Fruit fly (Drosophila melanogaster): Measurements from ENCODE around the gene knrl.

knrl gene

DNA sequence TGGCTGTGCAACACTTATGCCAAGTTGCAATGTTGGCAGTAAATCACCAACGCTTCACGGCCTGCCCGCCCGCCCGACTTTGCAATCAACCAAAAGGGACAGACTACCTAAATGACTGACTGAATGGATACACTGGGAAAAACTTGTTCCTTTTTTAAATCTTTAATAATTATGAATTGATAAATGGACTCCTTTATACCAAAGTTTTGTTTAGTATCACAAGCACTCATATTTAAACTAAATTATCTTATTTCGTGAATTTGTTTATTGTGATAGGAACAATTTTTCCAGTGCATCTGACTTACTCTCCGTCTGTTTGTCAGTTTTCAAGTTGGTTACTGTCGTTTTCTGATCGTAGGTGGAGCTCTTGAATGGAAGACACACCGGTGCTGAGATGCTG, 19.8 kb downstream of the knrl start:
- TF ChIP-seq CG1621 (tag; optimal IDR thresholded peaks at IDR 0.05) (peak; percentile 89), CG6276 (GFP tag; optimal IDR thresholded peaks at IDR 0.05) (peak; percentile 49), Ets96B (tag; optimal IDR thresholded peaks at IDR 0.05) (peak; percentile 94), CG6792 (GFP tag; optimal IDR thresholded peaks at IDR 0.05) (peak; percentile 93), CG15336 (GFP tag; IDR thresholded peaks at IDR 0.05) (peak; percentile 64), CG11294 (GFP tag; IDR thresholded peaks at IDR 0.05) (0 out of 2 replicates have a peak, but pooled peaks have one; percentile 30), CG10631 (GFP tag; optimal IDR thresholded peaks at IDR 0.05) (peak; percentile 91), salr (GFP tag; optimal IDR thresholded peaks at IDR 0.05) (peak; percentile 58 to 77), CG10669 (GFP tag; optimal IDR thresholded peaks at IDR 0.05) (peak; percentile 92), eg (GFP tag; IDR thresholded peaks at IDR 0.05) (peak; percentile 78), CG11902 (GFP tag; optimal IDR thresholded peaks at IDR 0.05) (peak; percentile 88), OdsH (GFP tag; optimal IDR thresholded peaks at IDR 0.05) (peak; percentile 86), CG3032 (tag; optimal IDR thresholded peaks at IDR 0.05) (peak; percentile 95), dac (GFP tag; optimal IDR thresholded peaks at IDR 0.05) (peak; percentile 12), pdm3 (GFP tag; optimal IDR thresholded peaks at IDR 0.05) (peak; percentile 89), dsx (GFP tag; optimal IDR thresholded peaks at IDR 0.05; ENCODE audit: poor library complexity, severe bottlenecking) (peak; percentile 95), lz (GFP tag; optimal IDR thresholded peaks at IDR 0.05) (peak; percentile 88), CG7368 (GFP tag; optimal IDR thresholded peaks at IDR 0.05) (peak; percentile 76), fd85E (GFP tag; optimal IDR thresholded peaks at IDR 0.05) (peak; percentile 55), Eip75B (GFP tag; optimal IDR thresholded peaks at IDR 0.05) (peak; percentile 90), fd59A (GFP tag; optimal IDR thresholded peaks at IDR 0.05) (peak; percentile 88), CG32006 (GFP tag; optimal IDR thresholded peaks at IDR 0.05) (peak; percentile 66), Sox102F (GFP tag; optimal IDR thresholded peaks at IDR 0.05) (peak; percentile 86), Hr39 (GFP tag; optimal IDR thresholded peaks at IDR 0.05) (peak; percentile 87), achi (GFP tag; optimal IDR thresholded peaks at IDR 0.05) (peak; percentile 88), CG34406 (GFP tag; optimal IDR thresholded peaks at IDR 0.05) (peak; percentile 91), Eip78C (GFP tag) (peak; percentile 98), Met (GFP tag; optimal IDR thresholded peaks at IDR 0.05) (peak; percentile 93), CG6163 (GFP tag; IDR thresholded peaks at IDR 0.05) (peak; percentile 89), Hr38 (GFP tag; optimal IDR thresholded peaks at IDR 0.05) (no peak), svp (GFP tag) (peak; percentile 96), CG8632 (GFP tag; optimal IDR thresholded peaks at IDR 0.05) (peak; percentile 93), esn (GFP tag; optimal IDR thresholded peaks at IDR 0.05) (peak; percentile 92), CG9139 (GFP tag; optimal IDR thresholded peaks at IDR 0.05) (peak; percentile 90), ss (GFP tag; optimal IDR thresholded peaks at IDR 0.05) (peak; percentile 91 to 93), topi (GFP tag; optimal IDR thresholded peaks at IDR 0.05) (peak; percentile 92), vri (GFP tag; optimal IDR thresholded peaks at IDR 0.05) (peak; percentile 85), Smox (GFP tag; optimal IDR thresholded peaks at IDR 0.05) (peak; percentile 89), Lpt (GFP tag; optimal IDR thresholded peaks at IDR 0.05) (peak; percentile 59), Hr4 (GFP tag; optimal IDR thresholded peaks at IDR 0.05) (peak; percentile 69), Sox15 (GFP tag; optimal IDR thresholded peaks at IDR 0.05) (peak; percentile 82), cyc (GFP tag; optimal IDR thresholded peaks at IDR 0.05) (peak; percentile 88), CG6808 (GFP tag; optimal IDR thresholded peaks at IDR 0.05) (peak; percentile 92), CG16779 (tag; optimal IDR thresholded peaks at IDR 0.05) (peak; percentile 73), spab (GFP tag; optimal IDR thresholded peaks at IDR 0.05) (peak; percentile 89), CG11762 (GFP tag; optimal IDR thresholded peaks at IDR 0.05; ENCODE audit: insufficient read depth) (peak; percentile 78), net (GFP tag; optimal IDR thresholded peaks at IDR 0.05) (peak; percentile 87), acj6 (GFP tag; optimal IDR thresholded peaks at IDR 0.05) (peak; percentile 90), fkh (GFP tag; optimal IDR thresholded peaks at IDR 0.05) (no peak), CG8119 (GFP tag; IDR thresholded peaks at IDR 0.05) (peak; percentile 76), Gug (GFP tag; IDR thresholded peaks at IDR 0.05) (peak; percentile 52), Eip93F (GFP tag; optimal IDR thresholded peaks at IDR 0.05) (peak; percentile 78)
